Worm (Caenorhabditis elegans): Measurements from ENCODE around the gene sar-1.

sar-1 gene

DNA sequence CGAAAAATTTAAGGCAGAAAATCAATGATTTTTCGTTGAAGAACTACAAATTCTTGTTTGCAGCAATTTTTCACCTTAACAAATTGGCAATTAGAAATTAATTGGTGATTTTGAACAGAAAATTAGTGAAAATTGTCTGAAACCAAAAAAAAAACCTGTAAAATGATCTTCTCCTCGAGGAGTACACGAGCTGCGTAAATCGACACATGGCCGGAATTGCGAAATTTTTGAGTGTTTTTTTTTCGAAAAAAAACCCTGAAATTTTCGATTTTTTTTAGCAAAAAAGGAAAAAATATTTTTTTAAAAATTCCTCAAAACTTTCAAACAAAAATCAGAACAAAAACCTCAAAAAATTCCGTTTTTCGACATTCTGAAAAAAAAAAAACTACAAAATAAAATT is 38.4 kb upstream of the sar-1 start:
- TF ChIP-seq nhr-12 (tag; optimal IDR thresholded peaks at IDR 0.05) = no peak
- TF ChIP-seq nhr-77 (tag; optimal IDR thresholded peaks at IDR 0.05) = no peak
- no peak for TF ChIP-seq zag-1 (tag; optimal IDR thresholded peaks at IDR 0.05)
- no peak for TF ChIP-seq ceh-82 (tag; optimal IDR thresholded peaks at IDR 0.05)
- TF ChIP-seq elt-1 (tag; optimal IDR thresholded peaks at IDR 0.05) = no peak
- TF ChIP-seq mdl-1 (tag; optimal IDR thresholded peaks at IDR 0.05) = no peak
- no peak for TF ChIP-seq nhr-11 (tag; optimal IDR thresholded peaks at IDR 0.05)

DNA sequence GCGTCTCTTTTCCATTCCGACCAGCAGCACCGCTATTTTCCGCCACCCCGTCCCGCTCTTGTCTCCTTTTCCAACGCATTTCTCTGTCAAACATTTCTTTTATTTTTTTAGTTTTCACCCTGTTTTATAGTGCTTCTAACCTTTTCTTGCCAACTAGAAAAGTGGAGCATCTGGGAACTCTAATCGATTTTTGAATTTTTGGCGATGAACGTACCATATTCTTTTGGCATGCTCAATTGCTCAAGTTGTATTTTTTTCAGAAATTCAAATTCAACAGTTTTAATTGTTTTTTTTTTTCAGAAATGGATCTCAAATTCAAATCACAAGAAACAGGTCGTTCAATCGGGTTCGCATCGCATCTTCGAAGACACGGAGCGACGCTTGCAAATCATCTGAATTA is 35.1 kb upstream of the sar-1 start, which contains the start of gene ZK185.1:
Gene ZK185.1, plus strand, starts transcription at position 301 of the 400 bp plus-strand sequence.
- TF ChIP-seq nhr-12 (tag; optimal IDR thresholded peaks at IDR 0.05) (no peak), nhr-237 (tag; optimal IDR thresholded peaks at IDR 0.05) (no peak), mab-5 (tag; optimal IDR thresholded peaks at IDR 0.05) (no peak), unc-55 (GFP tag; optimal IDR thresholded peaks at IDR 0.05) (no peak), egl-27 (tag; optimal IDR thresholded peaks at IDR 0.05) (no peak), alr-1 (tag; optimal IDR thresholded peaks at IDR 0.05) (no peak), nhr-25 (tag; optimal IDR thresholded peaks at IDR 0.05) (no peak), nhr-21 (tag; optimal IDR thresholded peaks at IDR 0.05) (no peak)

DNA sequence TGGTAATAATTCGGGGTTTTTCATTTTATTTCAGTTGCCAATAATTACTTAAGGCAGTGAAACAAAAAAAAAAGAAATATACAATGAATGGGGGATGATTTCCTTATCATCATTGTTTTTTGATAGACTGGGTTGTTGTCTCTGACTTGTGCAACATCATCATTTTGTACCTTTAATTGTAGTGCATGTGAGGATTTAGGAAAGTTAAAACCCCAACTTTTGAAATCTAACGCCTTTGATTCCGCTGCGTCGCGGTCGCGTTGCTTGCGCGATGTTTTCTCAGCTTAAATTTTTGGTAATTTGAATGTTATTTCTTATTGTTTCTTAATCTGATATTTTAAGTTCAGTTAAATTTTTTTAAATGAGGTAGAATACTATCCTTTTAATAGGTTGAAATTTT is 32.7 kb upstream of the sar-1 start, which contains the start of gene ZK185.5:
Gene ZK185.5, minus strand, starts transcription at position 101 of the 400 bp plus-strand sequence.
- TF ChIP-seq ztf-1 (GFP tag; conservative IDR thresholded peaks at IDR 0.05) (no peak), lin-11 (tag; optimal IDR thresholded peaks at IDR 0.05) (no peak), fos-1 (tag; optimal IDR thresholded peaks at IDR 0.05) (no peak), elt-3 (tag; optimal IDR thresholded peaks at IDR 0.05) (no peak), lin-39 (tag; optimal IDR thresholded peaks at IDR 0.05) (no peak), C34F6.9 (tag; optimal IDR thresholded peaks at IDR 0.05) (no peak), R02D3.7 (tag; optimal IDR thresholded peaks at IDR 0.05) (no peak), sma-9 (GFP tag; optimal IDR thresholded peaks at IDR 0.05) (no peak), sma-9 (tag; optimal IDR thresholded peaks at IDR 0.05) (no peak)

DNA sequence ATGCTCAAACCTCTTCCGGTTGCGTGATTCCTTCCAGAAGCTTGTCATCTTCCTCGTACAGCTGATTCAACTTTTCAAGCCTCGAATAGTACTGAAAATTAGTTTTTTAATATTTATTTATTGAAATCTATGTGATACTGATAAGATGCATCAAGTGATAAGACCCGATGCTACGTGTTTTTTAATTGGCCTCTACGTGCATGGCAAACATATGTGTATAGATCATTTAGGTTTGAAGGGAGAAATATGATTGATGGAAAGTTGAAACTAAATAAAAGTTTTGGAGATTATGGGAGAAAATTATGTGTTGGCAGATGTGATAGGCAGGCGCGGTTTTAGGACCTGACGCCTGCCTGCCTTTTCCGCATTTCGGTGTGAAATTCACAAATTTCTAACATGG is 31.1 kb upstream of the sar-1 start:
- peak; percentile 45 for TF ChIP-seq fos-1 (tag; optimal IDR thresholded peaks at IDR 0.05)
- TF ChIP-seq crh-2 (tag; optimal IDR thresholded peaks at IDR 0.05) = peak; percentile 56
- no peak for TF ChIP-seq dmd-4 (tag; optimal IDR thresholded peaks at IDR 0.05)

DNA sequence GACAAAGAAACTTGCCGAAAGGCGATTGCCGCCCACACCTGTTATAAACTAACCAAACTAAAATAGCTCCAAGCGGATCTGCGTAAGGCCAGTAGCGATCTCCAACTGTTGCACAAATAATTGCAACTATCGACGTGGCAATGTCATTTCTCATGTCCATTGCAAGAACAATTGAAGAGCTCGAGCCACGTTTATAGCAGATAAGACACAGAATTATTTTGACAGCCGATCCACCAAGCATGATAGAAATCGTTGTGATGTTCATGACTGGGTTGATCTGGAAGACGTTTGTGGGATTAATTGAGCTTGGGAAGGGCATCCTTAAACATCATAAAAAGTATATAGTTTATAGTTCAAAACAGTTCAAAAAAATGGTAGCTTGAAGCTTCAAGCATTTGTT is 29.9 kb upstream of the sar-1 start:
- TF ChIP-seq nhr-77 (tag; optimal IDR thresholded peaks at IDR 0.05) (no peak), nhr-23 (tag; optimal IDR thresholded peaks at IDR 0.05) (no peak), elt-3 (tag; optimal IDR thresholded peaks at IDR 0.05) (no peak), nhr-129 (tag; optimal IDR thresholded peaks at IDR 0.05) (no peak), mdl-1 (tag; optimal IDR thresholded peaks at IDR 0.05) (no peak), lin-13 (GFP tag; optimal IDR thresholded peaks at IDR 0.05) (no peak), ama-1 (optimal IDR thresholded peaks at IDR 0.05) (no peak), gmeb-1 (tag; optimal IDR thresholded peaks at IDR 0.05) (no peak), aly-2 (tag; optimal IDR thresholded peaks at IDR 0.05) (no peak), lin-11 (tag; optimal IDR thresholded peaks at IDR 0.05) (no peak), nhr-11 (tag; optimal IDR thresholded peaks at IDR 0.05) (no peak), ceh-16 (tag; optimal IDR thresholded peaks at IDR 0.05) (no peak), ztf-1 (GFP tag; conservative IDR thresholded peaks at IDR 0.05) (no peak), unc-55 (GFP tag; optimal IDR thresholded peaks at IDR 0.05) (no peak), ceh-82 (tag; optimal IDR thresholded peaks at IDR 0.05) (no peak), fos-1 (tag; optimal IDR thresholded peaks at IDR 0.05) (no peak), nhr-25 (tag; optimal IDR thresholded peaks at IDR 0.05) (no peak), sma-9 (GFP tag; optimal IDR thresholded peaks at IDR 0.05) (no peak), sma-9 (tag; optimal IDR thresholded peaks at IDR 0.05) (no peak), nhr-21 (tag; optimal IDR thresholded peaks at IDR 0.05) (no peak), R02D3.7 (tag; optimal IDR thresholded peaks at IDR 0.05) (no peak)

DNA sequence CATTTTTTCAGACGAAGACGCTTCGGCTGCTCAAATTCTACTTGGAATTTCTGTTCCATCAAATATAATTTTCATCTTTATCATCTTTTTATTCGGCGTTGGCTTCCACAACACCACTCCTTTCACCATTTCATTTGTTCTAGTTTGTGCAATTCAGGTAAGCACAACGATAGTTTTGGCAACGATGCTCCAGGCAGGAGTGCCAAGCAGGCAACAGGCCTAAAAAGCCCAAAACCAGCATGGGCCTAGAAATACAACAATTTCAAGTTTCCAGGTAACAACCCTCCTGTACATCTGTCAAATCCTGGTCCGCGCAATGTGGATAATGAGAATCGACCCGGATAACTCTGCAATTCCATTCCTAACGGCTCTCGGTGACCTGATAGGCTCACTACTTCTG is 28.1 kb upstream of the sar-1 start:
- no peak for TF ChIP-seq egl-27 (tag; optimal IDR thresholded peaks at IDR 0.05)
- TF ChIP-seq dmd-4 (tag; optimal IDR thresholded peaks at IDR 0.05) = no peak
- no peak for TF ChIP-seq lin-11 (tag; optimal IDR thresholded peaks at IDR 0.05)
- no peak for TF ChIP-seq nhr-10 (tag; optimal IDR thresholded peaks at IDR 0.05)
- no peak for TF ChIP-seq ztf-11 (tag; optimal IDR thresholded peaks at IDR 0.05)
- no peak for TF ChIP-seq nhr-77 (tag; optimal IDR thresholded peaks at IDR 0.05)
- TF ChIP-seq peb-1 (tag; optimal IDR thresholded peaks at IDR 0.05) = no peak
- no peak for TF ChIP-seq ZK546.5 (tag; optimal IDR thresholded peaks at IDR 0.05)
- TF ChIP-seq unc-55 (GFP tag; optimal IDR thresholded peaks at IDR 0.05) = no peak
- TF ChIP-seq mab-5 (tag; optimal IDR thresholded peaks at IDR 0.05) = no peak
- TF ChIP-seq unc-39 (tag; optimal IDR thresholded peaks at IDR 0.05) = no peak
- no peak for TF ChIP-seq fos-1 (tag; optimal IDR thresholded peaks at IDR 0.05)
- no peak for TF ChIP-seq lsy-2 (tag; optimal IDR thresholded peaks at IDR 0.05)
